Worm (Caenorhabditis elegans) whole organism, L4/young adult: ENCODE measurements around the gene xdh-1.

Source experiments
- W03F9.2 ChIP-seq: fragments of 150-350 bp; optimal IDR thresholded peaks from 2 replicates; lab custom pipeline; 2014; ENCODE audit warnings: missing biosample characterization, missing genetic modification characterization
- him-1 ChIP-seq: sonication (generic microtip); optimal IDR thresholded peaks from 2 replicates; lab custom pipeline; 2016; ENCODE audit warnings: missing genotype, missing genetic modification reagents, missing genetic modification characterization, missing compliant biosample characterization

ce11 chrIV:14394812-14395211 is 17.9 kb downstream of the xdh-1 start:
- TF ChIP-seq him-1 (tag; lab: Kevin White, UChicago) (no peak), W03F9.2 (tag; lab: Kevin White, UChicago) (no peak)
